Worm (Caenorhabditis elegans): Measurements from ENCODE around the gene his-24.

Gene his-24

DNA sequence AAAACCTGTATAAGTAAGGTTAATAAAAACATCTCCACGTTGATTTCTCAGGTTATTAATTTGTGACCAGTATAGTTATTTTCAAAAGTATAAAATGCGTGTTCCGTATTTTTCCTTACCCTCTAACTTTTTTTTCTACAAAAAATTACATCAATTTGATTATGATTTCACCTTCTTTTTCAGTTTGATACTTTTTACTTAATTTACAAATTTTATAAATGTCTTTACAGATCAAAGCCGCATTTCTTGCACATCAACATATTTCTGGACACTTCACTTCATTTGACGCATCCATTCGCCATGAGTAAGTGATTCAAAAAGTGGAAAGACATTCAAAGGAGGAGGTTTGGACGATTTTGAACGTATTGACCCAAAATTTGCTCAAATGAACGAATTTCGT is 29.5 kb upstream of the his-24 start, which contains the start of gene Y66C5A.2:
Gene Y66C5A.2 (plus strand): TSS at position 301 of the 400 bp plus-strand sequence.
- no peak for TF ChIP-seq hnd-1 (tag; optimal IDR thresholded peaks at IDR 0.05)
- TF ChIP-seq B0310.2 (tag; optimal IDR thresholded peaks at IDR 0.05): no peak
- no peak for TF ChIP-seq ceh-13 (GFP tag; optimal IDR thresholded peaks at IDR 0.05)
- no peak for TF ChIP-seq hmbx-1 (tag; optimal IDR thresholded peaks at IDR 0.05)
- TF ChIP-seq tbx-37 (GFP tag; conservative IDR thresholded peaks at IDR 0.05): no peak
- no peak for TF ChIP-seq flt-1 (GFP tag; IDR thresholded peaks at IDR 0.05)
- TF ChIP-seq tbx-11 (GFP tag; IDR thresholded peaks at IDR 0.05): no peak

- TF ChIP-seq hnd-1 (tag; optimal IDR thresholded peaks at IDR 0.05) (no peak), tbx-11 (GFP tag; IDR thresholded peaks at IDR 0.05) (no peak), scrt-1 (GFP tag; IDR thresholded peaks at IDR 0.05) (no peak), tra-4 (tag; optimal IDR thresholded peaks at IDR 0.05) (no peak), hmg-4 (GFP tag; optimal IDR thresholded peaks at IDR 0.05) (no peak), ceh-36 (tag; optimal IDR thresholded peaks at IDR 0.05) (no peak), pes-1 (GFP tag; IDR thresholded peaks at IDR 0.05) (no peak), hmbx-1 (tag; optimal IDR thresholded peaks at IDR 0.05) (no peak), ets-7 (tag; optimal IDR thresholded peaks at IDR 0.05) (no peak), ama-1 (optimal IDR thresholded peaks at IDR 0.05) (no peak), tbx-37 (GFP tag; conservative IDR thresholded peaks at IDR 0.05) (no peak), flt-1 (GFP tag; IDR thresholded peaks at IDR 0.05) (no peak), ceh-13 (GFP tag; optimal IDR thresholded peaks at IDR 0.05) (no peak), F13C5.2 (tag; optimal IDR thresholded peaks at IDR 0.05) (no peak), sea-1 (GFP tag; conservative IDR thresholded peaks at IDR 0.05) (no peak), aly-1 (tag; optimal IDR thresholded peaks at IDR 0.05) (no peak)
Measured at ce11 chrX:14464513-14464912, 25.4 kb upstream of the his-24 start, which contains the start of gene M163.7. M163.7 (plus strand) TSS chrX:14464813.

ce11 chrX:14465593-14465992 is 24.3 kb upstream of the his-24 start, which contains the start of gene M163.22:
M163.22 (plus strand) TSS chrX:14465893.
- TF ChIP-seq ets-7 (tag; optimal IDR thresholded peaks at IDR 0.05): no peak
- TF ChIP-seq tra-4 (tag; optimal IDR thresholded peaks at IDR 0.05): no peak
- TF ChIP-seq tbx-11 (GFP tag; IDR thresholded peaks at IDR 0.05): no peak
- TF ChIP-seq ceh-13 (GFP tag; optimal IDR thresholded peaks at IDR 0.05): no peak
- no peak for TF ChIP-seq hnd-1 (tag; optimal IDR thresholded peaks at IDR 0.05)
- no peak for TF ChIP-seq flt-1 (GFP tag; IDR thresholded peaks at IDR 0.05)
- TF ChIP-seq tbx-37 (GFP tag; conservative IDR thresholded peaks at IDR 0.05): no peak
- TF ChIP-seq ceh-36 (tag; optimal IDR thresholded peaks at IDR 0.05): no peak
- no peak for TF ChIP-seq hmg-4 (GFP tag; optimal IDR thresholded peaks at IDR 0.05)
- TF ChIP-seq F13C5.2 (tag; optimal IDR thresholded peaks at IDR 0.05): no peak
- TF ChIP-seq hmbx-1 (tag; optimal IDR thresholded peaks at IDR 0.05): no peak
- no peak for TF ChIP-seq scrt-1 (GFP tag; IDR thresholded peaks at IDR 0.05)
- TF ChIP-seq sea-1 (GFP tag; conservative IDR thresholded peaks at IDR 0.05): no peak
- TF ChIP-seq pes-1 (GFP tag; IDR thresholded peaks at IDR 0.05): no peak
- no peak for TF ChIP-seq aly-1 (tag; optimal IDR thresholded peaks at IDR 0.05)
- no peak for TF ChIP-seq B0310.2 (tag; optimal IDR thresholded peaks at IDR 0.05)

- TF ChIP-seq hmbx-1 (tag; optimal IDR thresholded peaks at IDR 0.05) (no peak), tra-4 (tag; optimal IDR thresholded peaks at IDR 0.05) (no peak), aly-1 (tag; optimal IDR thresholded peaks at IDR 0.05) (no peak), B0310.2 (tag; optimal IDR thresholded peaks at IDR 0.05) (no peak), ama-1 (optimal IDR thresholded peaks at IDR 0.05) (no peak), hmg-4 (GFP tag; optimal IDR thresholded peaks at IDR 0.05) (no peak), tbx-11 (GFP tag; IDR thresholded peaks at IDR 0.05) (no peak), sea-1 (GFP tag; conservative IDR thresholded peaks at IDR 0.05) (no peak), ceh-36 (tag; optimal IDR thresholded peaks at IDR 0.05) (no peak)
Measured at ce11 chrX:14466532-14466931, 23.4 kb upstream of the his-24 start, which contains the start of gene M163.21. M163.21 (plus strand) TSS chrX:14466832.

- TF ChIP-seq hmg-4 (GFP tag; optimal IDR thresholded peaks at IDR 0.05): no peak
- TF ChIP-seq sea-1 (GFP tag; conservative IDR thresholded peaks at IDR 0.05): no peak
- no peak for TF ChIP-seq pes-1 (GFP tag; IDR thresholded peaks at IDR 0.05)
- TF ChIP-seq scrt-1 (GFP tag; IDR thresholded peaks at IDR 0.05): no peak
- TF ChIP-seq ceh-13 (GFP tag; optimal IDR thresholded peaks at IDR 0.05): no peak
- TF ChIP-seq flt-1 (GFP tag; IDR thresholded peaks at IDR 0.05): no peak
- no peak for TF ChIP-seq hnd-1 (tag; optimal IDR thresholded peaks at IDR 0.05)
- TF ChIP-seq aly-1 (tag; optimal IDR thresholded peaks at IDR 0.05): no peak
- no peak for TF ChIP-seq tbx-11 (GFP tag; IDR thresholded peaks at IDR 0.05)
- no peak for TF ChIP-seq ets-7 (tag; optimal IDR thresholded peaks at IDR 0.05)
Measured at ce11 chrX:14469284-14469683, 20.6 kb upstream of the his-24 start, which contains the start of gene M163.9. M163.9 (plus strand) TSS chrX:14469584.

ce11 chrX:14470687-14471086 is 19.2 kb upstream of the his-24 start, which contains the start of gene M163.10:
M163.10 (plus strand) TSS chrX:14470987.
- TF ChIP-seq flt-1 (GFP tag; IDR thresholded peaks at IDR 0.05) (no peak), pes-1 (GFP tag; IDR thresholded peaks at IDR 0.05) (no peak), sea-1 (GFP tag; conservative IDR thresholded peaks at IDR 0.05) (no peak), tbx-37 (GFP tag; conservative IDR thresholded peaks at IDR 0.05) (no peak), F13C5.2 (tag; optimal IDR thresholded peaks at IDR 0.05) (no peak), tra-4 (tag; optimal IDR thresholded peaks at IDR 0.05) (no peak), scrt-1 (GFP tag; IDR thresholded peaks at IDR 0.05) (no peak), B0310.2 (tag; optimal IDR thresholded peaks at IDR 0.05) (no peak), ama-1 (optimal IDR thresholded peaks at IDR 0.05) (no peak), ets-7 (tag; optimal IDR thresholded peaks at IDR 0.05) (no peak), hmg-4 (GFP tag; optimal IDR thresholded peaks at IDR 0.05) (no peak)

DNA sequence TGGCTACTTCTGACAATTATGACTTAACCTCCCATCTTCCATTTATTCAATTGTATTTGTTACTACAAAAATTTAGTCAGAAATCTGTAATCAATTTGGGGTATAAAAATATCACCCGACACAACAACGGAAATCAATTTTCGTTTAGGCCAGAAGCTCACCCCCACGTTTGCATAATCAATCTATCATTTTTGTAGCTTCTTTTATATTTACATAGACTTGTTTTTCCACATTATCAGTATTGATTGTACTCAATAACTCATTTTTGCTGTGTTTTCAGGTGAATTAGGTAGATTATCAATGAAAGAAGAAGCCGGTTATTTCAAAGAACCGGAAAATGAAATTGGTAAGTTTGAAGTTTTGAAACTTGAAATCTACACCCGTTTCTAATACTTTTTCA is 16.2 kb upstream of the his-24 start, which contains the start of gene M163.5:
Gene M163.5 (plus strand): TSS at position 301 of the 400 bp plus-strand sequence.
- TF ChIP-seq tra-4 (tag; optimal IDR thresholded peaks at IDR 0.05) (no peak), hnd-1 (tag; optimal IDR thresholded peaks at IDR 0.05) (no peak), ets-7 (tag; optimal IDR thresholded peaks at IDR 0.05) (no peak), tbx-37 (GFP tag; conservative IDR thresholded peaks at IDR 0.05) (no peak), B0310.2 (tag; optimal IDR thresholded peaks at IDR 0.05) (no peak), hmg-4 (GFP tag; optimal IDR thresholded peaks at IDR 0.05) (no peak), flt-1 (GFP tag; IDR thresholded peaks at IDR 0.05) (no peak), ceh-36 (tag; optimal IDR thresholded peaks at IDR 0.05) (no peak), tbx-11 (GFP tag; IDR thresholded peaks at IDR 0.05) (no peak), sea-1 (GFP tag; conservative IDR thresholded peaks at IDR 0.05) (no peak), pes-1 (GFP tag; IDR thresholded peaks at IDR 0.05) (no peak), ama-1 (optimal IDR thresholded peaks at IDR 0.05) (no peak), aly-1 (tag; optimal IDR thresholded peaks at IDR 0.05) (no peak), F13C5.2 (tag; optimal IDR thresholded peaks at IDR 0.05) (no peak), hmbx-1 (tag; optimal IDR thresholded peaks at IDR 0.05) (no peak), scrt-1 (GFP tag; IDR thresholded peaks at IDR 0.05) (no peak), ceh-13 (GFP tag; optimal IDR thresholded peaks at IDR 0.05) (no peak)

Measured in whole organism, early embryonic.